Fruit fly (Drosophila melanogaster) whole organism, embryonic: Measurements from ENCODE around the gene lectin-21Ca.

Experiments used
- Ada2b ChIP-seq: fragments of 200-800 bp; sonication (Bioruptor generic); IDR thresholded peaks from 2 replicates; pipeline ENCODE4 v1.3.6; 2022; ENCODE audit warnings: missing biosample characterization, missing genetic modification characterization
- Asciz ChIP-seq: fragments of 200-800 bp; sonication (Bioruptor generic); optimal IDR thresholded peaks from 2 replicates; lab custom pipeline; 2017; ENCODE audit warnings: missing biosample characterization, mild to moderate bottlenecking, missing genetic modification characterization, missing genetic modification reagents
- CG10959 ChIP-seq: fragments of 200-800 bp; sonication (Bioruptor generic); IDR thresholded peaks from 2 replicates; pipeline ENCODE4 v1.3.6; 2022; ENCODE audit warnings: missing biosample characterization, missing genetic modification characterization
- CG10979 ChIP-seq: fragments of 200-800 bp; sonication (Bioruptor generic); optimal IDR thresholded peaks from 2 replicates; lab custom pipeline; 2018; ENCODE audit warnings: missing biosample characterization, mild to moderate bottlenecking, missing genetic modification characterization, moderate library complexity
- CG11093 ChIP-seq: fragments of 200-800 bp; sonication (Bioruptor generic); IDR thresholded peaks from 3 replicates; pipeline ENCODE4 v1.3.6; 2022; ENCODE audit warnings: missing biosample characterization, missing genetic modification characterization
- CG12659 ChIP-seq: fragments of 200-800 bp; sonication (Bioruptor generic); optimal IDR thresholded peaks from 3 replicates; lab custom pipeline; 2017; ENCODE audit warnings: mild to moderate bottlenecking, missing biosample characterization, missing genetic modification reagents, missing genetic modification characterization
- CG12744 ChIP-seq: fragments of 200-800 bp; sonication (Bioruptor generic); optimal IDR thresholded peaks from 2 replicates; lab custom pipeline; 2016; ENCODE audit warnings: missing biosample characterization, missing genetic modification characterization
- CG13624 ChIP-seq: fragments of 200-800 bp; sonication (Bioruptor generic); optimal IDR thresholded peaks from 2 replicates; lab custom pipeline; 2016; ENCODE audit warnings: missing biosample characterization, missing genetic modification characterization
- CG1602 ChIP-seq: fragments of 200-800 bp; sonication (Bioruptor generic); optimal IDR thresholded peaks from 3 replicates; lab custom pipeline; 2016; ENCODE audit warnings: missing biosample characterization, missing genetic modification characterization
- CG17186 ChIP-seq: fragments of 200-800 bp; sonication (Bioruptor generic); optimal IDR thresholded peaks from 3 replicates; lab custom pipeline; 2017; ENCODE audit warnings: missing biosample characterization, missing genetic modification reagents, missing genetic modification characterization
- CG2116 ChIP-seq: fragments of 200-800 bp; sonication (Bioruptor generic); optimal IDR thresholded peaks from 3 replicates; lab custom pipeline; 2018; ENCODE audit warnings: missing biosample characterization, mild to moderate bottlenecking, missing genetic modification characterization
- CG34376 ChIP-seq: fragments of 200-800 bp; sonication (Bioruptor generic); optimal IDR thresholded peaks from 2 replicates; lab custom pipeline; 2018; ENCODE audit warnings: missing biosample characterization, mild to moderate bottlenecking, missing genetic modification characterization
- CG3995 ChIP-seq: fragments of 200-800 bp; sonication (Bioruptor generic); optimal IDR thresholded peaks from 3 replicates; lab custom pipeline; 2016; ENCODE audit warnings: missing biosample characterization, missing genetic modification characterization
- CG5180 ChIP-seq: fragments of 200-800 bp; sonication (Bioruptor generic); optimal IDR thresholded peaks from 3 replicates; lab custom pipeline; 2017; ENCODE audit warnings: missing biosample characterization, missing genetic modification characterization, mild to moderate bottlenecking, moderate library complexity, missing genetic modification reagents
- CG6765 ChIP-seq: fragments of 200-800 bp; sonication (Bioruptor generic); optimal IDR thresholded peaks from 3 replicates; lab custom pipeline; 2017; ENCODE audit warnings: missing biosample characterization, mild to moderate bottlenecking, missing genetic modification characterization
- CG7786 ChIP-seq: fragments of 200-800 bp; sonication (Bioruptor generic); optimal IDR thresholded peaks from 2 replicates; lab custom pipeline; 2016; ENCODE audit warnings: missing biosample characterization, missing genetic modification characterization
- CG9817 ChIP-seq: fragments of 200-800 bp; sonication (Bioruptor generic); optimal IDR thresholded peaks from 2 replicates; lab custom pipeline; 2018; ENCODE audit warnings: missing biosample characterization, mild to moderate bottlenecking, missing genetic modification characterization, moderate library complexity
- CG9932 ChIP-seq: fragments of 200-800 bp; sonication (Bioruptor generic); IDR thresholded peaks from 2 replicates; pipeline ENCODE4 v1.3.6; 2022; ENCODE audit warnings: missing biosample characterization, missing genetic modification characterization
- CHES-1-like ChIP-seq: fragments of 200-800 bp; sonication (Bioruptor generic); optimal IDR thresholded peaks from 2 replicates; lab custom pipeline; 2016; ENCODE audit warnings: missing biosample characterization, missing genetic modification characterization
- CkIIα-i1 ChIP-seq: fragments of 200-800 bp; sonication (Bioruptor generic); IDR thresholded peaks from 2 replicates; pipeline ENCODE4 v1.3.6; 2022; ENCODE audit warnings: missing biosample characterization, missing genetic modification characterization
- Dad ChIP-seq: fragments of 200-800 bp; sonication (Bioruptor generic); optimal IDR thresholded peaks from 3 replicates; lab custom pipeline; 2016; ENCODE audit warnings: missing biosample characterization, missing genetic modification characterization
- Dip3 ChIP-seq: fragments of 200-800 bp; sonication (Bioruptor generic); optimal IDR thresholded peaks from 3 replicates; lab custom pipeline; 2016; ENCODE audit warnings: missing biosample characterization, missing genetic modification characterization
- E2f2 ChIP-seq: fragments of 200-800 bp; sonication (Bioruptor generic); IDR thresholded peaks from 2 replicates; pipeline ENCODE4 v1.3.6; 2022; ENCODE audit warnings: missing biosample characterization, missing genetic modification characterization
- ERR ChIP-seq: fragments of 200-800 bp; sonication (Bioruptor generic); optimal IDR thresholded peaks from 2 replicates; lab custom pipeline; 2016; ENCODE audit warnings: missing biosample characterization, missing genetic modification characterization
- Gsc ChIP-seq: fragments of 200-800 bp; sonication (Bioruptor generic); IDR thresholded peaks from 2 replicates; pipeline ENCODE4 v1.3.6; 2022; ENCODE audit warnings: missing biosample characterization, missing genetic modification characterization
- Hmx ChIP-seq: fragments of 200-800 bp; sonication (Bioruptor generic); optimal IDR thresholded peaks from 2 replicates; lab custom pipeline; 2016; ENCODE audit warnings: missing biosample characterization, missing genetic modification characterization
- Lhr ChIP-seq: fragments of 200-800 bp; sonication (Bioruptor generic); optimal IDR thresholded peaks from 3 replicates; lab custom pipeline; 2017; ENCODE audit warnings: mild to moderate bottlenecking, missing biosample characterization, missing genetic modification reagents, missing genetic modification characterization
- Lim3 ChIP-seq: fragments of 200-800 bp; sonication (Bioruptor generic); IDR thresholded peaks from 2 replicates; pipeline ENCODE4 v1.3.6; 2022; ENCODE audit warnings: missing biosample characterization, missing genetic modification characterization
- MESR4 ChIP-seq: fragments of 200-800 bp; sonication (Bioruptor generic); optimal IDR thresholded peaks from 2 replicates; lab custom pipeline; 2018; ENCODE audit warnings: missing biosample characterization, mild to moderate bottlenecking, missing genetic modification characterization, moderate library complexity
- Mad ChIP-seq: fragments of 200-800 bp; sonication (Bioruptor generic); optimal IDR thresholded peaks from 2 replicates; lab custom pipeline; 2016; ENCODE audit warnings: missing biosample characterization, missing genetic modification characterization
- Mes4 ChIP-seq: fragments of 200-800 bp; sonication (Bioruptor generic); optimal IDR thresholded peaks from 2 replicates; lab custom pipeline; 2016; ENCODE audit warnings: missing biosample characterization, missing genetic modification characterization
- NK7.1 ChIP-seq: fragments of 200-800 bp; sonication (Bioruptor generic); optimal IDR thresholded peaks from 3 replicates; lab custom pipeline; 2016; ENCODE audit warnings: missing biosample characterization, missing genetic modification characterization
- Optix ChIP-seq: fragments of 200-800 bp; sonication (Bioruptor generic); IDR thresholded peaks from 3 replicates; pipeline ENCODE4 v1.3.6; 2022; ENCODE audit warnings: missing biosample characterization, missing genetic modification characterization
- Side ChIP-seq: fragments of 200-800 bp; sonication (Bioruptor generic); optimal IDR thresholded peaks from 2 replicates; lab custom pipeline; 2016; ENCODE audit warnings: missing biosample characterization, missing genetic modification characterization
- Sry-β ChIP-seq: fragments of 200-800 bp; sonication (Bioruptor generic); optimal IDR thresholded peaks from 2 replicates; lab custom pipeline; 2018; ENCODE audit warnings: missing biosample characterization, mild to moderate bottlenecking, missing genetic modification characterization, moderate library complexity
- Stat92E ChIP-seq, 3 experiments: fragments of >200 bp in 2 of 3; fragments of 200-800 bp in 1 of 3; sonication (Bioruptor generic) in 1 of 3; optimal IDR thresholded peaks; 2 replicates each; lab custom pipeline; 2017 to 2019; ENCODE audit warnings: missing biosample characterization in 3 of 3, missing genetic modification characterization in 3 of 3, mild to moderate bottlenecking in 1 of 3, moderate library complexity in 1 of 3
- Tbp ChIP-seq: fragments of >200 bp; optimal IDR thresholded peaks from 2 replicates; lab custom pipeline; 2018; ENCODE audit warnings: missing biosample characterization, missing genetic modification characterization
- bbx ChIP-seq: fragments of 200-800 bp; sonication (Bioruptor generic); IDR thresholded peaks from 2 replicates; pipeline ENCODE4 v1.3.6; 2022; ENCODE audit warnings: missing biosample characterization, missing genetic modification characterization; ENCODE audit not compliant: partially characterized antibody
- dan ChIP-seq: fragments of 200-800 bp; sonication (Bioruptor generic); IDR thresholded peaks from 2 replicates; pipeline ENCODE4 v1.3.6; 2022; ENCODE audit warnings: missing biosample characterization, missing genetic modification characterization
- gem ChIP-seq: fragments of 200-800 bp; sonication (Bioruptor generic); optimal IDR thresholded peaks from 2 replicates; lab custom pipeline; 2019; ENCODE audit warnings: missing biosample characterization, mild to moderate bottlenecking, missing genetic modification characterization, moderate library complexity
- gsb ChIP-seq: fragments of 200-800 bp; sonication (Bioruptor generic); IDR thresholded peaks from 2 replicates; pipeline ENCODE4 v1.3.6; 2022; ENCODE audit warnings: missing biosample characterization, missing genetic modification characterization
- gt ChIP-seq: fragments of 200-800 bp; sonication (Bioruptor generic); IDR thresholded peaks from 2 replicates; pipeline ENCODE4 v1.3.6; 2022; ENCODE audit warnings: missing biosample characterization, missing genetic modification characterization
- hb ChIP-seq: fragments of 200-800 bp; sonication (Bioruptor generic); IDR thresholded peaks from 3 replicates; pipeline ENCODE4 v1.3.6; 2022; ENCODE audit warnings: missing biosample characterization, missing genetic modification characterization; ENCODE audit not compliant: partially characterized antibody
- her ChIP-seq: fragments of 200-800 bp; sonication (Bioruptor generic); optimal IDR thresholded peaks from 2 replicates; lab custom pipeline; 2016; ENCODE audit warnings: missing biosample characterization, missing genetic modification characterization
- klu ChIP-seq: fragments of 200-800 bp; sonication (Bioruptor generic); IDR thresholded peaks from 2 replicates; pipeline ENCODE4 v1.3.6; 2022; ENCODE audit warnings: missing biosample characterization, missing genetic modification characterization
- phol ChIP-seq: fragments of 200-800 bp; sonication (Bioruptor generic); optimal IDR thresholded peaks from 3 replicates; lab custom pipeline; 2018; ENCODE audit warnings: missing biosample characterization, mild to moderate bottlenecking, missing genetic modification characterization, moderate library complexity
- ranshi ChIP-seq: fragments of 200-800 bp; sonication (Bioruptor generic); IDR thresholded peaks from 2 replicates; pipeline ENCODE4 v1.3.6; 2022; ENCODE audit warnings: missing biosample characterization, missing genetic modification characterization
- sens-2 ChIP-seq: fragments of 200-800 bp; sonication (Bioruptor generic); IDR thresholded peaks from 2 replicates; pipeline ENCODE4 v1.3.6; 2022; ENCODE audit warnings: missing biosample characterization, missing genetic modification characterization
- sima ChIP-seq: fragments of 200-800 bp; sonication (Bioruptor generic); optimal IDR thresholded peaks from 2 replicates; lab custom pipeline; 2016; ENCODE audit warnings: missing biosample characterization, missing genetic modification characterization
- sisA ChIP-seq: fragments of 200-800 bp; sonication (Bioruptor generic); IDR thresholded peaks from 2 replicates; pipeline ENCODE4 v1.3.6; 2022; ENCODE audit warnings: missing biosample characterization, missing genetic modification characterization
- toy ChIP-seq: fragments of 200-800 bp; sonication (Bioruptor generic); IDR thresholded peaks from 2 replicates; pipeline ENCODE4 v1.3.6; 2022; ENCODE audit warnings: missing biosample characterization, missing genetic modification characterization
- twi ChIP-seq: fragments of 200-800 bp; optimal IDR thresholded peaks from 2 replicates; lab custom pipeline; 2019; ENCODE audit warnings: missing biosample characterization, mild to moderate bottlenecking, missing genetic modification characterization, moderate library complexity
- yki ChIP-seq: fragments of >200 bp; optimal IDR thresholded peaks from 3 replicates; lab custom pipeline; 2018

The lectin-21Ca gene

dm6 chr2L:602439-602879 lies 22.0 kb upstream of the lectin-21Ca start, which contains the start of gene CG13689 (continued):
- TF ChIP-seq CHES-1-like = peak; percentile 42
- peak; percentile 38 for TF ChIP-seq Hmx (GFP tag; lab: Kevin White, UChicago)
- TF ChIP-seq yki (lab: Kevin White, UChicago) = no peak
- no peak for TF ChIP-seq Dad (GFP tag; lab: Kevin White, UChicago)
- TF ChIP-seq MESR4 (GFP tag; lab: Kevin White, UChicago) = peak; percentile 35
- TF ChIP-seq CG34376 = no peak
- no peak for TF ChIP-seq CG5180
- TF ChIP-seq twi = peak; percentile 37
- no peak for TF ChIP-seq CG7786 (GFP tag; lab: Kevin White, UChicago)
- peak; percentile 13 for TF ChIP-seq Dip3 (GFP tag; lab: Kevin White, UChicago)
- no peak for TF ChIP-seq CG11093 (GFP tag; lab: Robert Waterston, UW)
- peak; percentile 74 for TF ChIP-seq CG9817 (tag; lab: Kevin White, UChicago)
- no peak for TF ChIP-seq Ada2b (GFP tag; lab: Robert Waterston, UW)
- TF ChIP-seq CG12744 = no peak
- no peak for TF ChIP-seq hb (GFP tag; lab: Robert Waterston, UW)
- no peak for TF ChIP-seq CG17186 (GFP tag; lab: Kevin White, UChicago)
- TF ChIP-seq CG3995 (GFP tag; lab: Kevin White, UChicago) = peak; percentile 82
- no peak for TF ChIP-seq sens-2 (GFP tag; lab: Robert Waterston, UW)
- TF ChIP-seq sima = no peak
- no peak for TF ChIP-seq her (GFP tag; lab: Kevin White, UChicago)
- TF ChIP-seq sisA (GFP tag; lab: Robert Waterston, UW) = peak; percentile 63
- TF ChIP-seq CG1602 (GFP tag; lab: Kevin White, UChicago) = peak; percentile 59
- no peak for TF ChIP-seq toy (GFP tag; lab: Robert Waterston, UW)
- no peak for TF ChIP-seq dan (GFP tag; lab: Robert Waterston, UW)
- TF ChIP-seq Sry-β (GFP tag; lab: Kevin White, UChicago) = no peak
- peak in 1 of 3 experiments; percentile 67 for TF ChIP-seq Stat92E (GFP tag; optimal IDR thresholded peaks at IDR 0.05; lab: Kevin White, UChicago)
- no peak for TF ChIP-seq CG6765 (GFP tag; lab: Kevin White, UChicago)
- TF ChIP-seq E2f2 (GFP tag; lab: Robert Waterston, UW) = peak; percentile 61
- TF ChIP-seq CG10979 (tag; lab: Kevin White, UChicago) = peak; percentile 96
- TF ChIP-seq CG9932 = peak; percentile 81
- peak; percentile 53 for TF ChIP-seq CG12659 (GFP tag; lab: Kevin White, UChicago)
- TF ChIP-seq klu = no peak
- TF ChIP-seq CG10959 (GFP tag; lab: Robert Waterston, UW) = no peak
- peak; percentile 29 for TF ChIP-seq Side
- TF ChIP-seq gsb (GFP tag; lab: Robert Waterston, UW) = no peak
- 0 out of 2 replicates have a peak, but pooled peaks have one; percentile 8 for TF ChIP-seq ranshi
- no peak for TF ChIP-seq Lim3 (GFP tag; lab: Robert Waterston, UW)
- no peak for TF ChIP-seq Gsc (GFP tag; lab: Robert Waterston, UW)
- no peak for TF ChIP-seq bbx (GFP tag; lab: Robert Waterston, UW)
- TF ChIP-seq CG13624 = no peak
- peak; percentile 10 for TF ChIP-seq Mad
- TF ChIP-seq ERR (GFP tag; lab: Kevin White, UChicago) = no peak
- TF ChIP-seq Mes4 = no peak
- TF ChIP-seq Optix (GFP tag; lab: Robert Waterston, UW) = no peak
- peak; percentile 0 for TF ChIP-seq Asciz (GFP tag; lab: Kevin White, UChicago)
- TF ChIP-seq CG2116 = peak; percentile 70
- TF ChIP-seq CkIIα-i1 (GFP tag; lab: Robert Waterston, UW) = no peak
- peak; percentile 34 for TF ChIP-seq phol (tag; lab: Kevin White, UChicago)
- TF ChIP-seq Tbp = no peak
- TF ChIP-seq Lhr = peak; percentile 78
- no peak for TF ChIP-seq gt
- peak; percentile 67 for TF ChIP-seq gem
- no peak for TF ChIP-seq NK7.1 (GFP tag; lab: Kevin White, UChicago)
